Worm (Caenorhabditis elegans): Measurements from ENCODE around the gene E02C12.10.

DNA sequence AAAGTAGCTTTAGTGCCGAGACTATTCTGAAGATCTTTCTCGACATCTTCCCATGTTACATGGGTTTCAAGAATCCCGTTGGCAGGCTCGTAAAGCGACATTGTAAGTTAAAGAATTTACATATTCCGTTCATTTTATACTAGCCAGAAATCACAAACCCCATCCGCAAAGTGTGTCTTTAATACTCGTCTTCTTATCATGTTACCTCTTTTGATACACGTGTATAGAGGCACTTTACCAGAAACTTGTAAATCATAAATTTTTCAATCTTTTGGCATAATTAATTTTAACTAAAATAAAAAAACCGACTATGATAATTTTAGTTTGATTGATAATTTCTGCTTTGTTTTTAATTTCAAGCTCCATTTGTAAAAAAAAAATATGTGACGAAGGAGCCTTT lies 7.2 kb downstream of the E02C12.10 start, which contains the start of gene E02C12.6:
- TF ChIP-seq him-1 (tag; optimal IDR thresholded peaks at IDR 0.05) (no peak), W03F9.2 (tag; optimal IDR thresholded peaks at IDR 0.05) (no peak)

Measured in whole organism, L4/young adult.